Fruit fly (Drosophila melanogaster) whole organism, wandering third instar larva: Measurements from ENCODE around the gene CG31928.

Experiments
- Hr78 ChIP-seq: fragments of >200 bp; optimal IDR thresholded peaks from 2 replicates; lab custom pipeline; 2017; ENCODE audit warnings: missing biosample characterization, missing genetic modification characterization
- dmrt93B ChIP-seq: fragments of 200-800 bp; sonication (Bioruptor generic); optimal IDR thresholded peaks from 2 replicates; lab custom pipeline; 2018; ENCODE audit warnings: missing biosample characterization, mild to moderate bottlenecking, missing genetic modification characterization
- h ChIP-seq: fragments of 200-800 bp; sonication (Bioruptor generic); optimal IDR thresholded peaks from 3 replicates; lab custom pipeline; 2016; ENCODE audit warnings: missing biosample characterization, mild to moderate bottlenecking, missing genetic modification characterization
- psq ChIP-seq: fragments of 200-800 bp; sonication (Bioruptor generic); optimal IDR thresholded peaks from 3 replicates; lab custom pipeline; 2017; ENCODE audit warnings: missing biosample characterization, mild to moderate bottlenecking, missing genetic modification characterization, moderate library complexity

DNA sequence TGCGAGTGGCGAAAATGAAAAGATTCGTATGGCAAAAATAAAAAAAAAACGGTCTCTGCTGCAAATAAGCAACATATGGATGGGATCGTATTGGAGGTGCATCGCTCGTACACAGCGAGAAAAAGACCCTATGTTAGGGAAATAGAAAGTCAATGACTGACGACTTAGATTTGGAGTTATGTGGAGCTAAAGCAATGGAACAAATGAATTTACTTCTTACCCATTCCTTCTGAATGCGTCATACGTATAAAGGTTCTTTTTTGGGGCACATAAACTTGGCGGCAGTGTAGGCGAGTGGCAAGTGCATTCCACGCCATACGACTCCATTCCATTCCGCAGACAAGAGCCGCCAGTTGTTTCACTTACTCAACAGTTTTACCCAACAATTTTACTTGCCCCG lies 21.3 kb upstream of the CG31928 start:
- TF ChIP-seq psq (GFP tag; lab: Kevin White, UChicago), result peak; percentile 29
- peak; percentile 46 for TF ChIP-seq dmrt93B (GFP tag; lab: Kevin White, UChicago)
- peak; percentile 71 for TF ChIP-seq h
- TF ChIP-seq Hr78 (GFP tag; lab: Kevin White, UChicago), result no peak
